Fruit fly (Drosophila melanogaster): Measurements from ENCODE around the gene CG33912.

Gene CG33912

dm6 chr3L:20798325-20798846, 42.9 kb upstream of the CG33912 start, which contains the start of the genes CG3698 and tzn (continued):
- TF ChIP-seq CG8388 (GFP tag; optimal IDR thresholded peaks at IDR 0.05), result peak; percentile 89
- peak; percentile 96 for TF ChIP-seq slbo (GFP tag; IDR thresholded peaks at IDR 0.05)
- peak; percentile 88 for TF ChIP-seq CG1529 (GFP tag; optimal IDR thresholded peaks at IDR 0.05)
- TF ChIP-seq Six4 (GFP tag; optimal IDR thresholded peaks at IDR 0.05), result peak; percentile 96
- peak; percentile 86 for TF ChIP-seq D19B (GFP tag; optimal IDR thresholded peaks at IDR 0.05)
- TF ChIP-seq repo (GFP tag; optimal IDR thresholded peaks at IDR 0.05), result peak; percentile 84
- TF ChIP-seq Lhr (GFP tag; optimal IDR thresholded peaks at IDR 0.05), result peak; percentile 99
- TF ChIP-seq CG6791 (GFP tag; IDR thresholded peaks at IDR 0.05; ENCODE audit: partially characterized antibody), result no peak
- TF ChIP-seq trem (tag; optimal IDR thresholded peaks at IDR 0.05), result peak; percentile 90
- TF ChIP-seq CG14667 (GFP tag; IDR thresholded peaks at IDR 0.05), result peak; percentile 88
- TF ChIP-seq gro (GFP tag; optimal IDR thresholded peaks at IDR 0.05), result peak; percentile 82
- peak; percentile 91 for TF ChIP-seq CG11247 (GFP tag; IDR thresholded peaks at IDR 0.05)
- TF ChIP-seq HLH54F (GFP tag; optimal IDR thresholded peaks at IDR 0.05), result peak; percentile 81
- peak; percentile 60 for TF ChIP-seq run (tag; optimal IDR thresholded peaks at IDR 0.05)
- TF ChIP-seq Dref (GFP tag; IDR thresholded peaks at IDR 0.05), result peak; percentile 52
- TF ChIP-seq Fer2 (tag; optimal IDR thresholded peaks at IDR 0.05), result peak; percentile 91
- TF ChIP-seq bbx (GFP tag; IDR thresholded peaks at IDR 0.05; ENCODE audit: partially characterized antibody), result no peak
- TF ChIP-seq CG18764 (GFP tag; optimal IDR thresholded peaks at IDR 0.05), result peak; percentile 94
- no peak for TF ChIP-seq br (optimal IDR thresholded peaks at IDR 0.05)
- TF ChIP-seq Ssrp (tag; optimal IDR thresholded peaks at IDR 0.05), result peak; percentile 87
- TF ChIP-seq esg (GFP tag; conservative IDR thresholded peaks at IDR 0.05), result peak; percentile 72
- TF ChIP-seq Scr (GFP tag; IDR thresholded peaks at IDR 0.05; ENCODE audit: partially characterized antibody), result no peak
- peak; percentile 89 for TF ChIP-seq CG17385 (GFP tag; optimal IDR thresholded peaks at IDR 0.05)
- peak; percentile 89 for TF ChIP-seq tin (GFP tag; optimal IDR thresholded peaks at IDR 0.05)
- TF ChIP-seq CG13424 (tag; optimal IDR thresholded peaks at IDR 0.05), result peak; percentile 78
- peak; percentile 68 for TF ChIP-seq CG1792 (GFP tag; optimal IDR thresholded peaks at IDR 0.05)
- no peak for TF ChIP-seq CG2678 (tag; optimal IDR thresholded peaks at IDR 0.05)
- no peak for TF ChIP-seq abd-A (tag; optimal IDR thresholded peaks at IDR 0.05)
- peak; percentile 84 for TF ChIP-seq CG13624 (GFP tag; optimal IDR thresholded peaks at IDR 0.05)
- no peak for TF ChIP-seq Neu2 (GFP tag; optimal IDR thresholded peaks at IDR 0.05; ENCODE audit: borderline replicate concordance)
- peak; percentile 95 for TF ChIP-seq CG3281 (GFP tag; optimal IDR thresholded peaks at IDR 0.05)
- peak; percentile 45 for TF ChIP-seq Atf3 (GFP tag; optimal IDR thresholded peaks at IDR 0.05)
- TF ChIP-seq CG10462 (GFP tag; optimal IDR thresholded peaks at IDR 0.05), result peak; percentile 82
- TF ChIP-seq Tbp (GFP tag; optimal IDR thresholded peaks at IDR 0.05), result no peak
- no peak for TF ChIP-seq chinmo (GFP tag; IDR thresholded peaks at IDR 0.05; ENCODE audit: partially characterized antibody)
- TF ChIP-seq Ets97D (GFP tag; optimal IDR thresholded peaks at IDR 0.05), result peak; percentile 100
- peak; percentile 74 for TF ChIP-seq CG8281 (tag; optimal IDR thresholded peaks at IDR 0.05)
- peak; percentile 91 for TF ChIP-seq CG10543 (GFP tag; optimal IDR thresholded peaks at IDR 0.05)
- TF ChIP-seq Hr3 (GFP tag; optimal IDR thresholded peaks at IDR 0.05), result peak; percentile 87
- TF ChIP-seq Stat92E (GFP tag; optimal IDR thresholded peaks at IDR 0.05), result peak in 1 of 3 experiments; percentile 28
- TF ChIP-seq chn (GFP tag; optimal IDR thresholded peaks at IDR 0.05), result peak; percentile 87
- peak; percentile 94 for TF ChIP-seq ATbp (GFP tag; optimal IDR thresholded peaks at IDR 0.05)
- peak; percentile 90 for TF ChIP-seq CrebB (tag; optimal IDR thresholded peaks at IDR 0.05)
- TF ChIP-seq CG34376 (GFP tag; optimal IDR thresholded peaks at IDR 0.05), result peak; percentile 93
- TF ChIP-seq nerfin-1 (tag; optimal IDR thresholded peaks at IDR 0.05), result peak; percentile 85
- TF ChIP-seq Rx (GFP tag; IDR thresholded peaks at IDR 0.05), result peak; percentile 94
- TF ChIP-seq dysf (GFP tag; IDR thresholded peaks at IDR 0.05), result peak; percentile 92
- peak; percentile 91 for TF ChIP-seq CG14014 (GFP tag; IDR thresholded peaks at IDR 0.05)
- no peak for TF ChIP-seq CG15269 (tag; optimal IDR thresholded peaks at IDR 0.05)
- TF ChIP-seq gcm2 (GFP tag; optimal IDR thresholded peaks at IDR 0.05), result peak; percentile 58

Data from whole organism, embryonic.